Fruit fly (Drosophila melanogaster) whole organism, pupa: Measurements from ENCODE around the gene Hmbs.

Experiments
- CG10348 ChIP-seq: fragments of 200-800 bp; sonication (Bioruptor generic); IDR thresholded peaks from 2 replicates; pipeline ENCODE4 v1.3.6; 2022; ENCODE audit warnings: missing biosample characterization, missing genetic modification characterization
- CG12605 ChIP-seq: fragments of 200-800 bp; sonication (Bioruptor generic); IDR thresholded peaks from 2 replicates; pipeline ENCODE4 v1.3.6; 2022; ENCODE audit warnings: missing biosample characterization, missing genetic modification characterization
- CG13204 ChIP-seq: fragments of 200-800 bp; sonication (Bioruptor generic); optimal IDR thresholded peaks from 2 replicates; lab custom pipeline; 2018; ENCODE audit warnings: missing biosample characterization, mild to moderate bottlenecking, missing genetic modification characterization, moderate library complexity
- CG14655 ChIP-seq: fragments of 200-800 bp; sonication (Bioruptor generic); optimal IDR thresholded peaks from 3 replicates; lab custom pipeline; 2017; ENCODE audit warnings: mild to moderate bottlenecking, missing biosample characterization, missing genetic modification reagents, missing genetic modification characterization
- CG15710 ChIP-seq: fragments of 200-800 bp; sonication (Bioruptor generic); optimal IDR thresholded peaks from 2 replicates; lab custom pipeline; 2018; ENCODE audit warnings: missing biosample characterization, mild to moderate bottlenecking, missing genetic modification characterization, moderate library complexity
- CG17806 ChIP-seq: fragments of 200-800 bp; sonication (Bioruptor generic); optimal IDR thresholded peaks from 2 replicates; lab custom pipeline; 2018; ENCODE audit warnings: missing biosample characterization, mild to moderate bottlenecking, missing genetic modification characterization, moderate library complexity
- CG32121 ChIP-seq: fragments of 200-800 bp; sonication (Bioruptor generic); IDR thresholded peaks from 2 replicates; pipeline ENCODE4 v1.3.6; 2022; ENCODE audit warnings: missing biosample characterization, missing genetic modification characterization
- CG34367 ChIP-seq: fragments of 200-800 bp; sonication (Bioruptor generic); optimal IDR thresholded peaks from 2 replicates; lab custom pipeline; 2018; ENCODE audit warnings: missing biosample characterization, mild to moderate bottlenecking, missing genetic modification characterization
- CG4496 ChIP-seq: fragments of 200-800 bp; sonication (Bioruptor generic); IDR thresholded peaks from 3 replicates; pipeline ENCODE4 v1.3.6; 2022; ENCODE audit warnings: missing biosample characterization, missing genetic modification characterization
- CG8159 ChIP-seq: fragments of 200-800 bp; sonication (Bioruptor generic); optimal IDR thresholded peaks from 3 replicates; lab custom pipeline; 2018; ENCODE audit warnings: missing biosample characterization, mild to moderate bottlenecking, missing genetic modification characterization, moderate library complexity
- CG8301 ChIP-seq: fragments of 200-800 bp; sonication (Bioruptor generic); optimal IDR thresholded peaks from 2 replicates; lab custom pipeline; 2018; ENCODE audit warnings: missing biosample characterization, mild to moderate bottlenecking, missing genetic modification characterization
- CG9948 ChIP-seq: fragments of 200-800 bp; sonication (Bioruptor generic); optimal IDR thresholded peaks from 2 replicates; lab custom pipeline; 2018; ENCODE audit warnings: missing biosample characterization, mild to moderate bottlenecking, missing genetic modification characterization, moderate library complexity
- D1 ChIP-seq: fragments of 200-800 bp; sonication (Bioruptor generic); optimal IDR thresholded peaks from 2 replicates; lab custom pipeline; 2018; ENCODE audit warnings: missing biosample characterization, mild to moderate bottlenecking, missing genetic modification characterization, moderate library complexity
- EcR ChIP-seq: fragments of 200-800 bp; sonication (Bioruptor generic); optimal IDR thresholded peaks from 3 replicates; lab custom pipeline; 2019; ENCODE audit warnings: missing biosample characterization, missing genetic modification characterization, mild to moderate bottlenecking, moderate library complexity, missing genetic modification reagents
- Ets98B ChIP-seq: fragments of 200-800 bp; sonication (Bioruptor generic); IDR thresholded peaks from 2 replicates; pipeline ENCODE4 v1.3.6; 2022; ENCODE audit warnings: missing biosample characterization, missing genetic modification characterization
- Pif1A ChIP-seq: fragments of 200-800 bp; sonication (Bioruptor generic); optimal IDR thresholded peaks from 3 replicates; lab custom pipeline; 2016; ENCODE audit warnings: missing biosample characterization, missing genetic modification characterization
- Pif1B ChIP-seq: fragments of 200-800 bp; sonication (Bioruptor generic); optimal IDR thresholded peaks from 3 replicates; lab custom pipeline; 2016; ENCODE audit warnings: missing biosample characterization, missing genetic modification characterization
- Snoo ChIP-seq: fragments of 200-800 bp; sonication (Bioruptor generic); optimal IDR thresholded peaks from 3 replicates; lab custom pipeline; 2017; ENCODE audit warnings: missing biosample characterization, mild to moderate bottlenecking, missing genetic modification characterization, inconsistent platforms
- fd96Ca ChIP-seq: fragments of 200-800 bp; sonication (Bioruptor generic); IDR thresholded peaks from 3 replicates; pipeline ENCODE4 v1.3.6; 2022; ENCODE audit warnings: missing biosample characterization, missing genetic modification characterization
- gl ChIP-seq: fragments of 200-800 bp; sonication (Bioruptor generic); optimal IDR thresholded peaks from 2 replicates; lab custom pipeline; 2018; ENCODE audit warnings: missing biosample characterization, mild to moderate bottlenecking, missing genetic modification characterization
- rn ChIP-seq: fragments of 200-800 bp; sonication (Bioruptor generic); IDR thresholded peaks from 2 replicates; pipeline ENCODE4 v1.3.6; 2022; ENCODE audit warnings: missing biosample characterization, missing genetic modification characterization

Gene Hmbs

dm6 chr3L:1332973-1333372, 1.7 kb upstream of the Hmbs start, which contains the start of gene msd5:
Gene msd5, minus strand, starts transcription at chr3L:1333146.
- TF ChIP-seq rn (GFP tag; lab: Robert Waterston, UW) (no peak), CG10348 (GFP tag; lab: Robert Waterston, UW) (no peak), CG12605 (GFP tag; lab: Robert Waterston, UW) (no peak), CG8159 (tag; lab: Kevin White, UChicago) (no peak), Ets98B (GFP tag; lab: Robert Waterston, UW) (no peak), CG13204 (GFP tag; lab: Kevin White, UChicago) (no peak), gl (tag; lab: Kevin White, UChicago) (no peak), CG8301 (tag; lab: Kevin White, UChicago) (no peak), CG9948 (tag; lab: Kevin White, UChicago) (no peak), Pif1A (GFP tag; lab: Kevin White, UChicago) (no peak), CG34367 (no peak), CG17806 (tag; lab: Kevin White, UChicago) (no peak), CG15710 (tag; lab: Kevin White, UChicago) (no peak), EcR (no peak), Snoo (tag; lab: Kevin White, UChicago) (no peak), CG14655 (GFP tag; lab: Kevin White, UChicago) (no peak), CG32121 (no peak), fd96Ca (GFP tag; lab: Robert Waterston, UW) (no peak)

DNA sequence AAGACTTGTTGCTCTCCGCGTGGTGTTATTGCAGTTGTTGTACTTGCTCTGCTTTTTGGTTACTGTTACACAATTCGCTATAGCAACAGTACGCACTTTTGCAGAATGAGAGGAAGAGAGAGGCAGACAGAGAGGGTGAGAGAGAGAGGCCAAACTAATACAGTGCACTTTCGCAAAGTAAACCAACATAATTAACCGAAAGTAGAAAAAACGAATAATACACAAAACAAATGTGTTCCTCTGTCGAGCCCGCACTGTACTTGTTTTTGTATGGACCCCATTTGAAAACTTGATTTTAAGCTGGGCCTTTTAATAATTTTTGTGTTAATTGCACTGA, 707 bp downstream of the Hmbs start:
- TF ChIP-seq D1 (tag; lab: Kevin White, UChicago) (no peak), CG17806 (tag; lab: Kevin White, UChicago) (peak; percentile 9), CG9948 (tag; lab: Kevin White, UChicago) (peak; percentile 35), CG32121 (peak; percentile 82), CG8159 (tag; lab: Kevin White, UChicago) (no peak), rn (GFP tag; lab: Robert Waterston, UW) (peak; percentile 63; the same call in 1 of the 2 replicates), Pif1B (GFP tag; lab: Kevin White, UChicago) (peak; percentile 57), CG4496 (GFP tag; lab: Robert Waterston, UW) (peak; percentile 85), CG34367 (no peak), CG8301 (tag; lab: Kevin White, UChicago) (peak; percentile 40), Pif1A (GFP tag; lab: Kevin White, UChicago) (peak; percentile 72), fd96Ca (GFP tag; lab: Robert Waterston, UW) (peak; percentile 89), Ets98B (GFP tag; lab: Robert Waterston, UW) (peak; percentile 91), CG12605 (GFP tag; lab: Robert Waterston, UW) (peak; percentile 67)

dm6 chr3L:1335989-1336961, 1.6 kb downstream of the Hmbs start:
- TF ChIP-seq CG32121, result no peak
- no peak for TF ChIP-seq CG10348 (GFP tag; lab: Robert Waterston, UW)
- TF ChIP-seq CG14655 (GFP tag; lab: Kevin White, UChicago), result no peak
- no peak for TF ChIP-seq Pif1A (GFP tag; lab: Kevin White, UChicago)
- TF ChIP-seq CG9948 (tag; lab: Kevin White, UChicago), result no peak
- no peak for TF ChIP-seq gl (tag; lab: Kevin White, UChicago)
- TF ChIP-seq CG4496 (GFP tag; lab: Robert Waterston, UW), result no peak
- no peak for TF ChIP-seq CG34367
- TF ChIP-seq EcR, result no peak
- TF ChIP-seq rn (GFP tag; lab: Robert Waterston, UW), result no peak
- TF ChIP-seq Ets98B (GFP tag; lab: Robert Waterston, UW), result no peak
- no peak for TF ChIP-seq CG8159 (tag; lab: Kevin White, UChicago)
- no peak for TF ChIP-seq CG12605 (GFP tag; lab: Robert Waterston, UW)
- no peak for TF ChIP-seq D1 (tag; lab: Kevin White, UChicago)
- TF ChIP-seq CG15710 (tag; lab: Kevin White, UChicago), result no peak
- TF ChIP-seq fd96Ca (GFP tag; lab: Robert Waterston, UW), result no peak
- TF ChIP-seq CG13204 (GFP tag; lab: Kevin White, UChicago), result no peak
- no peak for TF ChIP-seq Pif1B (GFP tag; lab: Kevin White, UChicago)
- TF ChIP-seq CG17806 (tag; lab: Kevin White, UChicago), result no peak
- no peak for TF ChIP-seq CG8301 (tag; lab: Kevin White, UChicago)

DNA sequence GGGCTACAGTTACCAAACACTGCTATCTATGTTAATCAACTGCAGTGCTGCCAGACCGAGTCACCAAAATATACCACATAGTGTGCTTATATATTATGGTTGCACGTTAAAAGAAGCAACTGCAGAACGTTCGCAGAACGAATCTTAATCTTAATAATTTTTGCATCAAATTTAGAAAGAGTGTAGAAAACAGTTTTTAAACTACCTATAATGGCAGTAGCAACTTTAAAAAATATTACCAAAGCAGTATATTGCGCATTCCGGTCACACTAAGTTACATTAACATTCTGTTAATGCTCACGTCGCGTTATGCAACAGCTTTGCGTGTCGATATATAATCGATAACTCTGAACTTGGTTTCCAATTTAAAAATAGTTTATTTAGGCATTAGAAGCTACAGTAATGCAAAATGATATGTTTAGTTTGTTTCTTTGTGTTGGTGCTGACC, 7.5 kb downstream of the Hmbs start, which contains the start of gene indra:
TSS of gene indra (minus strand) at position 271 of the 448 bp plus-strand sequence.
- TF ChIP-seq CG12605 (GFP tag; lab: Robert Waterston, UW) (0 out of 2 replicates have a peak, but pooled peaks have one; percentile 14), Ets98B (GFP tag; lab: Robert Waterston, UW) (peak; percentile 38; the same call in 1 of the 2 replicates), rn (GFP tag; lab: Robert Waterston, UW) (peak; percentile 32; the same call in 1 of the 2 replicates), D1 (tag; lab: Kevin White, UChicago) (no peak), CG17806 (tag; lab: Kevin White, UChicago) (peak; percentile 29), CG15710 (tag; lab: Kevin White, UChicago) (peak; percentile 54), Pif1B (GFP tag; lab: Kevin White, UChicago) (no peak), CG32121 (0 out of 2 replicates have a peak, but pooled peaks have one; percentile 32), fd96Ca (GFP tag; lab: Robert Waterston, UW) (no peak), CG8159 (tag; lab: Kevin White, UChicago) (no peak), CG8301 (tag; lab: Kevin White, UChicago) (no peak), CG4496 (GFP tag; lab: Robert Waterston, UW) (peak; percentile 41; the same call in 1 of the 3 replicates)
